Fruit fly (Drosophila melanogaster): ENCODE measurements around the gene TfIIEbeta.
A peak's percentile ranks its signal among the peaks of the same experiment; 100 is the strongest.

The TfIIEbeta gene

dm6 chr3L:4292120-4292697 is 5.4 kb downstream of the TfIIEbeta start, which contains the start of the genes CG15012 and Fdx2 (continued):
- no peak for TF ChIP-seq Rx (GFP tag; IDR thresholded peaks at IDR 0.05)
- TF ChIP-seq CG7963 (GFP tag; IDR thresholded peaks at IDR 0.05; ENCODE audit: partially characterized antibody), result no peak
- TF ChIP-seq shn (GFP tag; optimal IDR thresholded peaks at IDR 0.05), result no peak
- 0 out of 2 replicates have a peak, but pooled peaks have one; percentile 24 for TF ChIP-seq CG31441 (GFP tag; IDR thresholded peaks at IDR 0.05)
- TF ChIP-seq CG6813 (GFP tag; optimal IDR thresholded peaks at IDR 0.05), result no peak
- no peak for TF ChIP-seq CG14441 (GFP tag; IDR thresholded peaks at IDR 0.05)
- no peak for TF ChIP-seq ac (GFP tag; optimal IDR thresholded peaks at IDR 0.05)
- no peak for TF ChIP-seq ab (GFP tag; optimal IDR thresholded peaks at IDR 0.05)
- TF ChIP-seq Scr (GFP tag; IDR thresholded peaks at IDR 0.05; ENCODE audit: partially characterized antibody), result peak; percentile 35; the same call in 1 of the 2 replicates
- peak; percentile 10 for TF ChIP-seq CG12104 (GFP tag; optimal IDR thresholded peaks at IDR 0.05)
- no peak for TF ChIP-seq Tbp (GFP tag; optimal IDR thresholded peaks at IDR 0.05)
- TF ChIP-seq pnt (GFP tag; optimal IDR thresholded peaks at IDR 0.05), result peak; percentile 21
- no peak for TF ChIP-seq Hr51 (GFP tag; optimal IDR thresholded peaks at IDR 0.05)
- TF ChIP-seq E2f1 (GFP tag; IDR thresholded peaks at IDR 0.05), result no peak
- TF ChIP-seq CG1024 (GFP tag; IDR thresholded peaks at IDR 0.05), result no peak
- TF ChIP-seq lbe (GFP tag; optimal IDR thresholded peaks at IDR 0.05), result no peak
- TF ChIP-seq CTCF (GFP tag; optimal IDR thresholded peaks at IDR 0.05), result peak; percentile 19
- TF ChIP-seq CoRest (tag; optimal IDR thresholded peaks at IDR 0.05), result peak; percentile 54
- no peak for TF ChIP-seq fru (optimal IDR thresholded peaks at IDR 0.05)
- TF ChIP-seq Hey (tag; optimal IDR thresholded peaks at IDR 0.05), result no peak
- TF ChIP-seq Spps (tag; optimal IDR thresholded peaks at IDR 0.05), result no peak
- TF ChIP-seq CG16779 (GFP tag; IDR thresholded peaks at IDR 0.05), result no peak
- no peak for TF ChIP-seq zen2 (GFP tag; IDR thresholded peaks at IDR 0.05; ENCODE audit: partially characterized antibody)
- no peak for TF ChIP-seq cas (GFP tag; IDR thresholded peaks at IDR 0.05)
- TF ChIP-seq zfh2 (GFP tag; optimal IDR thresholded peaks at IDR 0.05), result no peak
- TF ChIP-seq Xbp1 (GFP tag; optimal IDR thresholded peaks at IDR 0.05), result peak; percentile 42
- no peak for TF ChIP-seq CG12942 (GFP tag; optimal IDR thresholded peaks at IDR 0.05)
- no peak for TF ChIP-seq caup (GFP tag; optimal IDR thresholded peaks at IDR 0.05; ENCODE audit: severe bottlenecking)
- peak; percentile 59 for TF ChIP-seq vvl (GFP tag; IDR thresholded peaks at IDR 0.05)
- TF ChIP-seq hb (GFP tag; IDR thresholded peaks at IDR 0.05; ENCODE audit: partially characterized antibody), result no peak
- TF ChIP-seq CG4707 (GFP tag; optimal IDR thresholded peaks at IDR 0.05), result no peak
- TF ChIP-seq Dll (GFP tag; IDR thresholded peaks at IDR 0.05; ENCODE audit: partially characterized antibody), result peak; percentile 53; the same call in 3 of the 4 replicates
- TF ChIP-seq tio (GFP tag; optimal IDR thresholded peaks at IDR 0.05), result no peak
- peak; percentile 19 for TF ChIP-seq Nf-YC (tag; optimal IDR thresholded peaks at IDR 0.05)
- TF ChIP-seq Doc2 (GFP tag; IDR thresholded peaks at IDR 0.05), result no peak
- TF ChIP-seq CG4360 (GFP tag; IDR thresholded peaks at IDR 0.05), result peak; percentile 32; the same call in 1 of the 2 replicates
- TF ChIP-seq bbx (GFP tag; IDR thresholded peaks at IDR 0.05; ENCODE audit: partially characterized antibody), result no peak
- no peak for TF ChIP-seq CG6654 (GFP tag; optimal IDR thresholded peaks at IDR 0.05)
- TF ChIP-seq CG7556 (GFP tag; optimal IDR thresholded peaks at IDR 0.05), result no peak
- no peak for TF ChIP-seq Lim3 (GFP tag; IDR thresholded peaks at IDR 0.05)
- no peak for TF ChIP-seq Neu2 (GFP tag; optimal IDR thresholded peaks at IDR 0.05; ENCODE audit: borderline replicate concordance)
- no peak for TF ChIP-seq CG18476 (GFP tag; optimal IDR thresholded peaks at IDR 0.05)
- peak; percentile 97 for TF ChIP-seq stwl (tag; optimal IDR thresholded peaks at IDR 0.05)
- TF ChIP-seq CG16815 (GFP tag; optimal IDR thresholded peaks at IDR 0.05), result no peak
- TF ChIP-seq br (optimal IDR thresholded peaks at IDR 0.05), result no peak
- TF ChIP-seq sens (GFP tag), result peak; percentile 89
- no peak for TF ChIP-seq CG18764 (GFP tag; optimal IDR thresholded peaks at IDR 0.05)
- no peak; the same call in 1 of the 2 replicates for TF ChIP-seq CG32532 (GFP tag; IDR thresholded peaks at IDR 0.05)
- TF ChIP-seq Usf (GFP tag; optimal IDR thresholded peaks at IDR 0.05), result no peak
- no peak for TF ChIP-seq klu (GFP tag; IDR thresholded peaks at IDR 0.05)
- no peak for TF ChIP-seq rib (GFP tag; IDR thresholded peaks at IDR 0.05)
- no peak for TF ChIP-seq gsb-n (tag; optimal IDR thresholded peaks at IDR 0.05)
